Worm (Caenorhabditis elegans) whole organism, L3 larva: ENCODE results near the gene Y38H6C.15.
"Not testable (repeated sequence)": the region's sequence is repeated elsewhere in the genome, so short reads cannot be mapped to it uniquely, and the experiment has no call there.

ENCODE experiments used
- R02D3.7 ChIP-seq: fragments of 150-350 bp; optimal IDR thresholded peaks from 2 replicates; lab custom pipeline; 2014; ENCODE audit warnings: missing biosample characterization, missing genetic modification characterization
- aly-2 ChIP-seq: fragments of 150-350 bp; optimal IDR thresholded peaks from 2 replicates; lab custom pipeline; 2014; ENCODE audit warnings: missing biosample characterization, missing genetic modification characterization
- ama-1 ChIP-seq: fragments of 150-350 bp; optimal IDR thresholded peaks from 2 replicates; lab custom pipeline; 2018
- ceh-16 ChIP-seq: sonication (generic microtip); optimal IDR thresholded peaks from 2 replicates; lab custom pipeline; 2017; ENCODE audit warnings: missing biosample characterization, missing genetic modification characterization
- ceh-28 ChIP-seq: fragments of 150-350 bp; optimal IDR thresholded peaks from 2 replicates; lab custom pipeline; 2014; ENCODE audit warnings: missing biosample characterization, missing genetic modification reagents, missing genetic modification characterization
- ceh-82 ChIP-seq: fragments of 150-350 bp; optimal IDR thresholded peaks from 2 replicates; lab custom pipeline; 2014; ENCODE audit warnings: missing biosample characterization, missing genetic modification characterization
- ceh-9 ChIP-seq: sonication (generic microtip); optimal IDR thresholded peaks from 2 replicates; lab custom pipeline; 2018; ENCODE audit warnings: missing biosample characterization, missing genetic modification characterization
- egl-27 ChIP-seq: sonication (generic microtip); optimal IDR thresholded peaks from 4 replicates; lab custom pipeline; 2017; ENCODE audit warnings: missing biosample characterization, missing genetic modification reagents, missing genetic modification characterization
- elt-2 ChIP-seq: sonication (generic microtip); optimal IDR thresholded peaks from 2 replicates; lab custom pipeline; 2016; ENCODE audit warnings: missing genetic modification reagents, mild to moderate bottlenecking, missing genetic modification characterization, missing compliant biosample characterization
- eor-1 ChIP-seq, 2 experiments: fragments of 150-350 bp; optimal IDR thresholded peaks; 2 replicates each; lab custom pipeline; 2014 to 2018; ENCODE audit warnings: missing biosample characterization in 2 of 2, missing genetic modification characterization in 2 of 2
- fkh-2 ChIP-seq: fragments of 150-350 bp; optimal IDR thresholded peaks from 2 replicates; lab custom pipeline; 2014; ENCODE audit warnings: missing biosample characterization, missing genetic modification reagents, missing genetic modification characterization
- fos-1 ChIP-seq: fragments of 150-350 bp; optimal IDR thresholded peaks from 2 replicates; lab custom pipeline; 2014; ENCODE audit warnings: missing biosample characterization, missing genetic modification characterization
- hmg-11 ChIP-seq: sonication (generic microtip); optimal IDR thresholded peaks from 2 replicates; lab custom pipeline; 2016; ENCODE audit warnings: missing genetic modification characterization, missing compliant biosample characterization
- jun-1 ChIP-seq: fragments of 150-350 bp; optimal IDR thresholded peaks from 2 replicates; lab custom pipeline; 2014; ENCODE audit warnings: missing biosample characterization, missing genetic modification reagents, missing genetic modification characterization
- lin-39 ChIP-seq: fragments of 150-350 bp; optimal IDR thresholded peaks from 2 replicates; lab custom pipeline; 2018; ENCODE audit warnings: missing biosample characterization, missing genetic modification reagents, missing genetic modification characterization
- lsy-12 ChIP-seq: sonication (generic microtip); optimal IDR thresholded peaks from 2 replicates; lab custom pipeline; 2016; ENCODE audit warnings: mild to moderate bottlenecking, missing genetic modification characterization, missing compliant biosample characterization
- mdl-1 ChIP-seq: fragments of 150-350 bp; optimal IDR thresholded peaks from 2 replicates; lab custom pipeline; 2014; ENCODE audit warnings: missing biosample characterization, missing genetic modification characterization
- nhr-11 ChIP-seq: fragments of 150-350 bp; optimal IDR thresholded peaks from 2 replicates; lab custom pipeline; 2014; ENCODE audit warnings: missing biosample characterization, missing genetic modification characterization
- nhr-12 ChIP-seq: fragments of 150-350 bp; optimal IDR thresholded peaks from 2 replicates; lab custom pipeline; 2014; ENCODE audit warnings: missing biosample characterization, missing genetic modification characterization
- nhr-25 ChIP-seq: sonication (generic microtip); optimal IDR thresholded peaks from 2 replicates; lab custom pipeline; 2017; ENCODE audit warnings: missing biosample characterization, missing genetic modification characterization
- nhr-28 ChIP-seq: fragments of 150-350 bp; optimal IDR thresholded peaks from 2 replicates; lab custom pipeline; 2014; ENCODE audit warnings: missing biosample characterization, missing genetic modification characterization
- nhr-43 ChIP-seq: sonication (generic microtip); optimal IDR thresholded peaks from 2 replicates; lab custom pipeline; 2016; ENCODE audit warnings: mild to moderate bottlenecking, missing genetic modification characterization, missing compliant biosample characterization; ENCODE audit not compliant: poor library complexity, severe bottlenecking
- nhr-67 ChIP-seq: fragments of 150-350 bp; optimal IDR thresholded peaks from 2 replicates; lab custom pipeline; 2014; ENCODE audit warnings: missing biosample characterization, missing genetic modification characterization
- nhr-76 ChIP-seq: fragments of 150-350 bp; sonication (generic microtip); optimal IDR thresholded peaks from 5 replicates; lab custom pipeline; 2014; ENCODE audit warnings: missing biosample characterization, missing genetic modification characterization
- nhr-77 ChIP-seq: fragments of 150-350 bp; optimal IDR thresholded peaks from 2 replicates; lab custom pipeline; 2014; ENCODE audit warnings: missing biosample characterization, missing genetic modification characterization
- pha-4 ChIP-seq: fragments of 150-350 bp; optimal IDR thresholded peaks from 2 replicates; lab custom pipeline; 2014; ENCODE audit warnings: missing biosample characterization, missing genetic modification reagents, missing genetic modification characterization
- pqm-1 ChIP-seq: fragments of 150-350 bp; optimal IDR thresholded peaks from 2 replicates; lab custom pipeline; 2017; ENCODE audit warnings: missing biosample characterization, missing genetic modification characterization, inconsistent platforms
- sea-2 ChIP-seq: fragments of 150-350 bp; sonication (generic microtip); optimal IDR thresholded peaks from 4 replicates; lab custom pipeline; 2014; ENCODE audit warnings: missing biosample characterization, missing genetic modification reagents, missing genetic modification characterization
- skn-1 ChIP-seq: fragments of 150-350 bp; optimal IDR thresholded peaks from 2 replicates; lab custom pipeline; 2014; ENCODE audit warnings: missing biosample characterization, missing genetic modification characterization
- snpc-4 ChIP-seq: fragments of 150-350 bp; optimal IDR thresholded peaks from 2 replicates; lab custom pipeline; 2014; ENCODE audit warnings: missing biosample characterization, missing genetic modification characterization
- tbx-2 ChIP-seq: sonication (generic microtip); optimal IDR thresholded peaks from 2 replicates; lab custom pipeline; 2016; ENCODE audit warnings: mild to moderate bottlenecking, missing genetic modification characterization, missing compliant biosample characterization
- unc-62 ChIP-seq: fragments of 150-350 bp; sonication (generic microtip); optimal IDR thresholded peaks from 4 replicates; lab custom pipeline; 2014; ENCODE audit warnings: missing biosample characterization, missing genetic modification reagents, missing genetic modification characterization
- zag-1 ChIP-seq: fragments of 150-350 bp; optimal IDR thresholded peaks from 2 replicates; lab custom pipeline; 2014; ENCODE audit warnings: missing biosample characterization, missing genetic modification characterization
- ztf-11 ChIP-seq: fragments of 150-350 bp; optimal IDR thresholded peaks from 2 replicates; lab custom pipeline; 2014; ENCODE audit warnings: missing biosample characterization, missing genetic modification characterization
- ztf-4 ChIP-seq: fragments of 150-350 bp; optimal IDR thresholded peaks from 2 replicates; lab custom pipeline; 2014; ENCODE audit warnings: missing biosample characterization, missing genetic modification characterization

Y38H6C.15 gene

ce11 chrV:20574872-20575271 is 38.8 kb upstream of the Y38H6C.15 start:
- TF ChIP-seq ztf-11 (tag; lab: Kevin White, UChicago) (no peak), ama-1 (lab: Kevin White, UChicago) (no peak), R02D3.7 (tag; lab: Kevin White, UChicago) (no peak), snpc-4 (tag; lab: Kevin White, UChicago) (no peak), zag-1 (tag; lab: Kevin White, UChicago) (no peak), pha-4 (tag; lab: Kevin White, UChicago) (no peak), aly-2 (no peak), lin-39 (tag; lab: Kevin White, UChicago) (no peak), nhr-25 (tag; lab: Kevin White, UChicago) (no peak), unc-62 (GFP tag; lab: Kevin White, UChicago) (no peak), jun-1 (tag; lab: Kevin White, UChicago) (no peak), hmg-11 (tag; lab: Kevin White, UChicago) (no peak), eor-1 (tag; optimal IDR thresholded peaks at IDR 0.05; lab: Kevin White, UChicago) (no peak), fos-1 (tag; lab: Kevin White, UChicago) (no peak), sea-2 (GFP tag; lab: Kevin White, UChicago) (no peak), mdl-1 (tag; lab: Kevin White, UChicago) (no peak), fkh-2 (tag; lab: Kevin White, UChicago) (no peak), ztf-4 (tag; lab: Kevin White, UChicago) (no peak)

- TF ChIP-seq ceh-28 (no peak), nhr-12 (tag; lab: Kevin White, UChicago) (no peak), pqm-1 (tag; lab: Kevin White, UChicago) (no peak), fkh-2 (tag; lab: Kevin White, UChicago) (no peak), aly-2 (no peak), ztf-11 (tag; lab: Kevin White, UChicago) (no peak), tbx-2 (no peak), nhr-77 (no peak), ceh-9 (tag; lab: Kevin White, UChicago) (no peak), lsy-12 (tag; lab: Kevin White, UChicago) (no peak), nhr-28 (tag; lab: Kevin White, UChicago) (no peak), nhr-11 (no peak)
These were observed 38.2 kb upstream of the Y38H6C.15 start, which contains the start of gene clec-263 for ce11 chrV:20574314-20574713. TSS of gene clec-263 (plus strand) at chrV:20574614.

- TF ChIP-seq ztf-4 (tag; lab: Kevin White, UChicago) (no peak), ceh-82 (no peak), eor-1 (tag; optimal IDR thresholded peaks at IDR 0.05; lab: Kevin White, UChicago) (no peak), fkh-2 (tag; lab: Kevin White, UChicago) (no peak), ceh-16 (tag; lab: Kevin White, UChicago) (no peak), nhr-76 (tag; lab: Kevin White, UChicago) (no peak), nhr-11 (no peak), mdl-1 (tag; lab: Kevin White, UChicago) (no peak), pqm-1 (tag; lab: Kevin White, UChicago) (no peak), jun-1 (tag; lab: Kevin White, UChicago) (no peak), zag-1 (tag; lab: Kevin White, UChicago) (no peak), nhr-77 (no peak), sea-2 (GFP tag; lab: Kevin White, UChicago) (no peak), nhr-67 (tag; lab: Kevin White, UChicago) (no peak), nhr-43 (tag; lab: Kevin White, UChicago) (no peak), pha-4 (tag; lab: Kevin White, UChicago) (no peak)
These were observed 37.3 kb upstream of the Y38H6C.15 start, which contains the start of gene F26F2.5 for ce11 chrV:20573392-20573791. TSS of gene F26F2.5 (plus strand) at chrV:20573692.

ce11 chrV:20568995-20569394 is 32.9 kb upstream of the Y38H6C.15 start, which contains the start of gene F26F2.4:
TSS of gene F26F2.4 (plus strand) at chrV:20569295.
- not testable (repeated sequence) for TF ChIP-seq snpc-4, egl-27, skn-1 (tag; lab: Kevin White, UChicago)

ce11 chrV:20566454-20566853 is 30.3 kb upstream of the Y38H6C.15 start, which contains the start of gene F26F2.3:
TSS of gene F26F2.3 (minus strand) at chrV:20566554.
- TF ChIP-seq tbx-2, result no peak
- TF ChIP-seq skn-1 (tag; lab: Kevin White, UChicago), result no peak
- TF ChIP-seq elt-2 (tag; lab: Kevin White, UChicago), result no peak
